Worm (Caenorhabditis elegans) whole organism, early embryonic: ENCODE results near the gene rec-8.

ENCODE experiments used
- B0310.2 ChIP-seq: sonication (generic microtip); optimal IDR thresholded peaks from 2 replicates; lab custom pipeline; 2016; ENCODE audit warnings: mild to moderate bottlenecking, missing genetic modification characterization, missing compliant biosample characterization
- F13C5.2 ChIP-seq: sonication (generic microtip); optimal IDR thresholded peaks from 2 replicates; lab custom pipeline; 2017; ENCODE audit warnings: mild to moderate bottlenecking, missing genetic modification characterization, inconsistent platforms, missing compliant biosample characterization
- aly-1 ChIP-seq: sonication (generic microtip); optimal IDR thresholded peaks from 2 replicates; lab custom pipeline; 2016; ENCODE audit warnings: missing genetic modification characterization, missing compliant biosample characterization
- ama-1 ChIP-seq: fragments of 150-350 bp; optimal IDR thresholded peaks from 2 replicates; lab custom pipeline; 2014
- ceh-13 ChIP-seq: fragments of 200-800 bp; sonication (Bioruptor generic); optimal IDR thresholded peaks from 2 replicates; lab custom pipeline; 2018; ENCODE audit warnings: mild to moderate bottlenecking, missing genetic modification characterization, missing compliant biosample characterization
- ceh-36 ChIP-seq: sonication (generic microtip); optimal IDR thresholded peaks from 2 replicates; lab custom pipeline; 2016; ENCODE audit warnings: missing genetic modification characterization, inconsistent platforms, missing compliant biosample characterization
- ets-7 ChIP-seq: sonication (generic microtip); optimal IDR thresholded peaks from 2 replicates; lab custom pipeline; 2016; ENCODE audit warnings: missing genotype, missing genetic modification characterization, missing compliant biosample characterization
- flt-1 ChIP-seq: fragments of 200-800 bp; sonication (Bioruptor generic); IDR thresholded peaks from 2 replicates; pipeline ENCODE4 v1.3.6; 2022; ENCODE audit warnings: missing genetic modification characterization, missing compliant biosample characterization
- hmbx-1 ChIP-seq: sonication (generic microtip); optimal IDR thresholded peaks from 2 replicates; lab custom pipeline; 2016; ENCODE audit warnings: mild to moderate bottlenecking, missing genetic modification characterization, missing compliant biosample characterization
- hmg-4 ChIP-seq: fragments of 200-800 bp; sonication (Bioruptor generic); optimal IDR thresholded peaks from 2 replicates; lab custom pipeline; 2018; ENCODE audit warnings: mild to moderate bottlenecking, missing genetic modification characterization, missing compliant biosample characterization
- hnd-1 ChIP-seq: sonication (generic microtip); optimal IDR thresholded peaks from 2 replicates; lab custom pipeline; 2016; ENCODE audit warnings: missing genetic modification characterization, missing compliant biosample characterization
- pes-1 ChIP-seq: fragments of 200-800 bp; sonication (Bioruptor generic); IDR thresholded peaks from 2 replicates; pipeline ENCODE4 v1.3.6; 2022; ENCODE audit warnings: missing genetic modification reagents, missing genetic modification characterization, missing compliant biosample characterization
- scrt-1 ChIP-seq: fragments of 200-800 bp; sonication (Bioruptor generic); IDR thresholded peaks from 2 replicates; pipeline ENCODE4 v1.3.6; 2022; ENCODE audit warnings: missing genetic modification characterization, missing compliant biosample characterization
- sea-1 ChIP-seq: fragments of 200-800 bp; sonication (Bioruptor generic); conservative IDR thresholded peaks from 2 replicates; pipeline ENCODE4 v1.3.6; 2022; ENCODE audit warnings: missing genetic modification characterization, missing compliant biosample characterization
- tbx-11 ChIP-seq: fragments of 200-800 bp; sonication (Bioruptor generic); IDR thresholded peaks from 2 replicates; pipeline ENCODE4 v1.3.6; 2022; ENCODE audit warnings: missing genetic modification characterization, missing compliant biosample characterization
- tbx-37 ChIP-seq: fragments of 200-800 bp; sonication (Bioruptor generic); conservative IDR thresholded peaks from 2 replicates; pipeline ENCODE4 v1.3.6; 2022; ENCODE audit warnings: missing genetic modification reagents, missing genetic modification characterization, missing compliant biosample characterization
- tra-4 ChIP-seq: sonication (generic microtip); optimal IDR thresholded peaks from 2 replicates; lab custom pipeline; 2017; ENCODE audit warnings: missing genetic modification characterization, missing compliant biosample characterization

rec-8 gene

ce11 chrIV:13353143-13353773 is at the start of gene rec-8, which contains the start of gene mex-5:
TSS of gene rec-8 (minus strand) at chrIV:13353193.
TSS of gene mex-5 (plus strand) at chrIV:13353723.
- no peak for TF ChIP-seq hmg-4 (GFP tag; lab: Kevin White, UChicago)
- TF ChIP-seq ama-1 (lab: Kevin White, UChicago), result no peak
- no peak for TF ChIP-seq F13C5.2 (tag; lab: Kevin White, UChicago)

ce11 chrIV:13400456-13401364 is 47.7 kb upstream of the rec-8 start, which contains the start of the genes memi-2 and cyp-31A5:
TSS of gene memi-2 (minus strand) at chrIV:13400506.
TSS of gene cyp-31A5 (plus strand) at chrIV:13401289.
- TF ChIP-seq sea-1 (GFP tag; lab: Robert Waterston, UW), result no peak
- no peak for TF ChIP-seq flt-1 (GFP tag; lab: Robert Waterston, UW)
- TF ChIP-seq tra-4 (tag; lab: Kevin White, UChicago), result no peak
- no peak for TF ChIP-seq hmbx-1 (tag; lab: Kevin White, UChicago)
- TF ChIP-seq pes-1 (GFP tag; lab: Robert Waterston, UW), result no peak
- no peak for TF ChIP-seq ets-7 (tag; lab: Kevin White, UChicago)

ce11 chrIV:13398728-13399127 is 45.7 kb upstream of the rec-8 start, which contains the start of gene Y62E10A.13:
TSS of gene Y62E10A.13 (minus strand) at chrIV:13399053.
- no peak for TF ChIP-seq tbx-11 (GFP tag; lab: Robert Waterston, UW)
- TF ChIP-seq ceh-13 (GFP tag; lab: Kevin White, UChicago), result no peak
- TF ChIP-seq pes-1 (GFP tag; lab: Robert Waterston, UW), result no peak
- no peak for TF ChIP-seq scrt-1 (GFP tag; lab: Robert Waterston, UW)
- no peak for TF ChIP-seq hmg-4 (GFP tag; lab: Kevin White, UChicago)

- no peak for TF ChIP-seq aly-1
- TF ChIP-seq ama-1 (lab: Kevin White, UChicago), result no peak
- TF ChIP-seq hnd-1 (tag; lab: Kevin White, UChicago), result no peak
- no peak for TF ChIP-seq ceh-13 (GFP tag; lab: Kevin White, UChicago)
- no peak for TF ChIP-seq ceh-36 (tag; lab: Kevin White, UChicago)
- TF ChIP-seq hmbx-1 (tag; lab: Kevin White, UChicago), result no peak
- TF ChIP-seq B0310.2, result no peak
- TF ChIP-seq tra-4 (tag; lab: Kevin White, UChicago), result no peak
- no peak for TF ChIP-seq sea-1 (GFP tag; lab: Robert Waterston, UW)
- no peak for TF ChIP-seq ets-7 (tag; lab: Kevin White, UChicago)
- TF ChIP-seq pes-1 (GFP tag; lab: Robert Waterston, UW), result no peak
- TF ChIP-seq scrt-1 (GFP tag; lab: Robert Waterston, UW), result no peak
- TF ChIP-seq F13C5.2 (tag; lab: Kevin White, UChicago), result no peak
- TF ChIP-seq hmg-4 (GFP tag; lab: Kevin White, UChicago), result no peak
These were observed 43.4 kb upstream of the rec-8 start for ce11 chrIV:13396375-13396774.

- TF ChIP-seq hmg-4 (GFP tag; lab: Kevin White, UChicago) (peak; percentile 53), hnd-1 (tag; lab: Kevin White, UChicago) (no peak), F13C5.2 (tag; lab: Kevin White, UChicago) (peak; percentile 10), ama-1 (lab: Kevin White, UChicago) (no peak), flt-1 (GFP tag; lab: Robert Waterston, UW) (no peak), B0310.2 (no peak)
These were observed 42.3 kb upstream of the rec-8 start for ce11 chrIV:13395255-13395654.

ce11 chrIV:13394686-13395085 is 41.7 kb upstream of the rec-8 start:
- no peak for TF ChIP-seq flt-1 (GFP tag; lab: Robert Waterston, UW)
- TF ChIP-seq hmg-4 (GFP tag; lab: Kevin White, UChicago), result no peak
- no peak for TF ChIP-seq ceh-13 (GFP tag; lab: Kevin White, UChicago)
- TF ChIP-seq ceh-36 (tag; lab: Kevin White, UChicago), result no peak
- TF ChIP-seq ama-1 (lab: Kevin White, UChicago), result no peak
- TF ChIP-seq sea-1 (GFP tag; lab: Robert Waterston, UW), result no peak
- TF ChIP-seq scrt-1 (GFP tag; lab: Robert Waterston, UW), result no peak
- no peak for TF ChIP-seq hmbx-1 (tag; lab: Kevin White, UChicago)
- no peak for TF ChIP-seq tbx-37 (GFP tag; lab: Robert Waterston, UW)
- TF ChIP-seq tra-4 (tag; lab: Kevin White, UChicago), result no peak
- TF ChIP-seq tbx-11 (GFP tag; lab: Robert Waterston, UW), result no peak
- no peak for TF ChIP-seq ets-7 (tag; lab: Kevin White, UChicago)
- TF ChIP-seq hnd-1 (tag; lab: Kevin White, UChicago), result no peak

ce11 chrIV:13393246-13393716 is 40.3 kb upstream of the rec-8 start:
- TF ChIP-seq tbx-11 (GFP tag; lab: Robert Waterston, UW) (no peak), ceh-13 (GFP tag; lab: Kevin White, UChicago) (no peak), ama-1 (lab: Kevin White, UChicago) (no peak), ets-7 (tag; lab: Kevin White, UChicago) (no peak), hmg-4 (GFP tag; lab: Kevin White, UChicago) (no peak), aly-1 (no peak), B0310.2 (no peak), scrt-1 (GFP tag; lab: Robert Waterston, UW) (no peak), ceh-36 (tag; lab: Kevin White, UChicago) (no peak), tbx-37 (GFP tag; lab: Robert Waterston, UW) (no peak), F13C5.2 (tag; lab: Kevin White, UChicago) (no peak), pes-1 (GFP tag; lab: Robert Waterston, UW) (no peak), hnd-1 (tag; lab: Kevin White, UChicago) (no peak), sea-1 (GFP tag; lab: Robert Waterston, UW) (no peak), tra-4 (tag; lab: Kevin White, UChicago) (no peak)
